Worm (Caenorhabditis elegans) whole organism, L4 larva: ENCODE data around the gene srd-7.

Experiments used
- F10B5.3 ChIP-seq: sonication (generic microtip); optimal IDR thresholded peaks from 2 replicates; lab custom pipeline; 2016; ENCODE audit warnings: mild to moderate bottlenecking, missing genetic modification characterization, missing compliant biosample characterization
- F49E8.2 ChIP-seq: sonication (generic microtip); optimal IDR thresholded peaks from 2 replicates; lab custom pipeline; 2016; ENCODE audit warnings: missing compliant biosample characterization, mild to moderate bottlenecking, missing genetic modification characterization, borderline replicate concordance
- egl-27 ChIP-seq: sonication (generic microtip); optimal IDR thresholded peaks from 3 replicates; lab custom pipeline; 2017; ENCODE audit warnings: missing biosample characterization, missing genetic modification reagents, missing genetic modification characterization
- fkh-10 ChIP-seq: fragments of 150-350 bp; optimal IDR thresholded peaks from 2 replicates; lab custom pipeline; 2014; ENCODE audit warnings: missing biosample characterization, missing genetic modification reagents, missing genetic modification characterization
- hif-1 ChIP-seq, 2 experiments: sonication (generic microtip); optimal IDR thresholded peaks; 2 replicates each; lab custom pipeline; 2016 to 2017; ENCODE audit warnings: missing compliant biosample characterization in 2 of 2, missing genetic modification characterization in 2 of 2, missing genetic modification reagents in 2 of 2, missing genotype in 2 of 2, mild to moderate bottlenecking in 1 of 2
- lsy-2 ChIP-seq, 2 experiments: fragments of 150-350 bp in 1 of 2; sonication (generic microtip) in 1 of 2; optimal IDR thresholded peaks; 2 replicates each; lab custom pipeline; 2014 to 2017; ENCODE audit warnings: missing biosample characterization in 2 of 2, missing genetic modification characterization in 2 of 2
- mdt-29 ChIP-seq: fragments of 200-800 bp; sonication (Bioruptor generic); IDR thresholded peaks from 2 replicates; pipeline ENCODE4 v1.3.6; 2022; ENCODE audit warnings: missing genetic modification reagents, missing genetic modification characterization, missing compliant biosample characterization
- nhr-111 ChIP-seq: fragments of 200-800 bp; sonication (Bioruptor generic); optimal IDR thresholded peaks from 2 replicates; lab custom pipeline; 2018; ENCODE audit warnings: mild to moderate bottlenecking, missing genetic modification characterization, missing compliant biosample characterization
- snpc-4 ChIP-seq: fragments of 150-350 bp; optimal IDR thresholded peaks from 2 replicates; lab custom pipeline; 2014; ENCODE audit warnings: missing biosample characterization, missing genetic modification characterization
- unc-62 ChIP-seq, 3 experiments: fragments of 150-350 bp in 1 of 3; sonication (generic microtip); optimal IDR thresholded peaks in 2 of 3; peaks in 1 of 3; 1 replicate in 1 of 3; 2 replicates in 2 of 3; lab custom pipeline; 2014 to 2017; ENCODE audit warnings: missing biosample characterization in 3 of 3, missing genetic modification characterization in 3 of 3, missing genetic modification reagents in 3 of 3, missing genotype in 1 of 3

ce11 chrIV:10790353-10790752 is 3.7 kb upstream of the srd-7 start, which contains the start of gene pept-2:
- TF ChIP-seq unc-62 (GFP tag; optimal IDR thresholded peaks at IDR 0.05 in 1 of 2; lab: Kevin White, UChicago) (no peak), unc-62 (tag; optimal IDR thresholded peaks at IDR 0.05; lab: Kevin White, UChicago) (no peak), lsy-2 (tag; optimal IDR thresholded peaks at IDR 0.05; lab: Kevin White, UChicago) (no peak), F10B5.3 (tag; lab: Kevin White, UChicago) (no peak), hif-1 (tag; optimal IDR thresholded peaks at IDR 0.05; lab: Kevin White, UChicago) (no peak), nhr-111 (GFP tag; lab: Kevin White, UChicago) (no peak), snpc-4 (tag; lab: Kevin White, UChicago) (no peak), F49E8.2 (no peak), fkh-10 (GFP tag; lab: Kevin White, UChicago) (no peak), egl-27 (tag; lab: Kevin White, UChicago) (no peak), mdt-29 (GFP tag; lab: Robert Waterston, UW) (no peak)
